Worm (Caenorhabditis elegans): ENCODE data around the gene adbp-1.

DNA sequence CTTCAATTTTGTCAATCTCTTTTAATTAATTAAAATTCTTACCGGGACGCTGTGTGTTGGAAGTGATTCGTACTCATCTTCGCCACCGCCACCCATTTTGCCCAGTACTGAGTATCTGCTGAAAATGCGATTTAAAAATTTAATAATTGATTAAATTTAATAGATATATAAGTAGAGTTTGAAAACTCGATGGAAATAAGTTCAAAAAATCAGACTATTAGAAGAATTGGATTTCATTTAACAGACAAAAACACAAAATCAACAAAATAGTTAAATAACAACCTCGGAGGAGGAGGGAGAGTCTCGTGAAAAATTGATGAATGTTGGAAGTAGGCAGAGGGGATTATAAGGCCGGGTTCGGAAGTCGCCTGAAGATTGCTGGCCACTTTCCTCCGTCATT, 28.0 kb downstream of the adbp-1 start, which contains the start of gene mfn-1:
- TF ChIP-seq pha-4 (tag; optimal IDR thresholded peaks at IDR 0.05) (no peak), hlh-13 (GFP tag; optimal IDR thresholded peaks at IDR 0.05) (no peak), pag-3 (tag; optimal IDR thresholded peaks at IDR 0.05; ENCODE audit: borderline replicate concordance) (no peak), nfya-1 (tag; optimal IDR thresholded peaks at IDR 0.05) (no peak), unc-86 (tag; optimal IDR thresholded peaks at IDR 0.05) (no peak), sox-4 (tag; optimal IDR thresholded peaks at IDR 0.05) (no peak), hlh-8 (tag; optimal IDR thresholded peaks at IDR 0.05) (no peak), C08G9.2 (tag; optimal IDR thresholded peaks at IDR 0.05) (no peak)

All from whole organism, late embryonic.